Fruit fly (Drosophila melanogaster): Measurements from ENCODE around the gene Cpr66D.
A peak's percentile ranks its signal among the peaks of the same experiment; 100 is the strongest.

Cpr66D gene

dm6 chr3L:8657429-8657754 is 17.2 kb downstream of the Cpr66D start (continued):
- peak in 1 of 2 experiments; percentile 26 for TF ChIP-seq dpn (GFP tag; optimal IDR thresholded peaks at IDR 0.05)
- no peak for TF ChIP-seq Deaf1 (tag; optimal IDR thresholded peaks at IDR 0.05)
- no peak for TF ChIP-seq CG8765 (GFP tag; IDR thresholded peaks at IDR 0.05)
- no peak for TF ChIP-seq CG7372 (GFP tag; IDR thresholded peaks at IDR 0.05)
- TF ChIP-seq CG4854 (GFP tag; optimal IDR thresholded peaks at IDR 0.05), result no peak
- no peak for TF ChIP-seq CG15073 (GFP tag; optimal IDR thresholded peaks at IDR 0.05)
- no peak for TF ChIP-seq ham (GFP tag; IDR thresholded peaks at IDR 0.05)
- no peak for TF ChIP-seq scrt (GFP tag; optimal IDR thresholded peaks at IDR 0.05)
- TF ChIP-seq ERR (GFP tag; optimal IDR thresholded peaks at IDR 0.05), result no peak
- TF ChIP-seq CG10543 (GFP tag; optimal IDR thresholded peaks at IDR 0.05), result no peak
- no peak for TF ChIP-seq Doc3 (GFP tag; IDR thresholded peaks at IDR 0.05; ENCODE audit: partially characterized antibody)
- no peak for TF ChIP-seq HLH54F (GFP tag; optimal IDR thresholded peaks at IDR 0.05)
- no peak for TF ChIP-seq CG17912 (GFP tag; optimal IDR thresholded peaks at IDR 0.05)
- TF ChIP-seq Camta (GFP tag; optimal IDR thresholded peaks at IDR 0.05), result peak; percentile 13
- no peak for TF ChIP-seq CG42726 (GFP tag; IDR thresholded peaks at IDR 0.05; ENCODE audit: partially characterized antibody)
- peak; percentile 2; the same call in 1 of the 2 replicates for TF ChIP-seq gsb (GFP tag; IDR thresholded peaks at IDR 0.05)
- no peak for TF ChIP-seq CG10366 (GFP tag; IDR thresholded peaks at IDR 0.05)
- TF ChIP-seq B-H2 (GFP tag; optimal IDR thresholded peaks at IDR 0.05), result no peak
- TF ChIP-seq ind (GFP tag; optimal IDR thresholded peaks at IDR 0.05), result peak; percentile 2

DNA sequence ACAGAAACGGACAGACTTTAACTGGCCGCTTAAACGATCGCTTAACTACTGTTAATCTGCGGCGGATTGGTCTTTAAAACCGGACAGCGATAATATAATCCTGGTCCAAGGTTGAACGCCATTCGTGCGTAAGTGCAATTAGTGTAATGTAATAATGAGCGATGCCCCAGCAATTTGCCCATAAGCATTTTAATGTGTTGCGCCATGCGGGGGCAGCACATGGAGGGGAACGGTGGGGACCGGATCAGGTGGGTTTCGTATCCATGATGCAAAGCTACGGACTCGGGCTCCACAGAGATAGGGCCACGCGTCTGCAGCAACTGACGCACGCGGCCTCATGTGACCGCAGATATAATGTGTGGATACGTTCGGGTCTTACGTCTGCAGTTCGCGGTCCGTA is 17.5 kb downstream of the Cpr66D start:
- TF ChIP-seq Ets65A (GFP tag), result peak; percentile 75
- TF ChIP-seq CG6791 (GFP tag; IDR thresholded peaks at IDR 0.05; ENCODE audit: partially characterized antibody), result no peak

dm6 chr3L:8659601-8660000 is 19.4 kb downstream of the Cpr66D start:
- TF ChIP-seq Trl (optimal IDR thresholded peaks at IDR 0.05), result no peak
- no peak for TF ChIP-seq Trl (GFP tag; optimal IDR thresholded peaks at IDR 0.05)
- TF ChIP-seq al (GFP tag; IDR thresholded peaks at IDR 0.05), result 0 out of 2 replicates have a peak, but pooled peaks have one; percentile 6
- no peak for TF ChIP-seq CG11398 (GFP tag; optimal IDR thresholded peaks at IDR 0.05)
- TF ChIP-seq unc-4 (GFP tag; IDR thresholded peaks at IDR 0.05; ENCODE audit: partially characterized antibody), result no peak
- TF ChIP-seq kah (GFP tag; optimal IDR thresholded peaks at IDR 0.05), result no peak
- no peak for TF ChIP-seq Dek (tag; optimal IDR thresholded peaks at IDR 0.05)
- TF ChIP-seq Bdp1 (GFP tag; optimal IDR thresholded peaks at IDR 0.05), result no peak

dm6 chr3L:8660800-8661199 is 20.6 kb downstream of the Cpr66D start:
- 0 out of 2 replicates have a peak, but pooled peaks have one; percentile 4 for TF ChIP-seq slbo (GFP tag; IDR thresholded peaks at IDR 0.05)
- TF ChIP-seq CG2199 (GFP tag; IDR thresholded peaks at IDR 0.05), result no peak
- no peak for TF ChIP-seq NFAT (GFP tag; IDR thresholded peaks at IDR 0.05)
- no peak for TF ChIP-seq CG6813 (GFP tag; optimal IDR thresholded peaks at IDR 0.05)
- TF ChIP-seq sens (GFP tag), result peak; percentile 33
- no peak for TF ChIP-seq esg (GFP tag; conservative IDR thresholded peaks at IDR 0.05)
- TF ChIP-seq cato (GFP tag; optimal IDR thresholded peaks at IDR 0.05; ENCODE audit: borderline replicate concordance), result no peak
- peak in 1 of 2 experiments; percentile 72 for TF ChIP-seq tll (GFP tag; optimal IDR thresholded peaks at IDR 0.05)
- peak; percentile 92 for TF ChIP-seq zen (tag; optimal IDR thresholded peaks at IDR 0.05)
